Fruit fly (Drosophila melanogaster): ENCODE results near the gene CG32081.

Gene CG32081

dm6 chr3L:11049414-11049813 lies 22.0 kb downstream of the CG32081 start (continued):
- TF ChIP-seq Fer3 (tag; optimal IDR thresholded peaks at IDR 0.05) (peak; percentile 31), exex (tag; optimal IDR thresholded peaks at IDR 0.05) (peak; percentile 91), CG17912 (GFP tag; optimal IDR thresholded peaks at IDR 0.05) (peak; percentile 18), Atf6 (GFP tag; IDR thresholded peaks at IDR 0.05) (peak; percentile 43; the same call in 1 of the 2 replicates), CG12104 (GFP tag; optimal IDR thresholded peaks at IDR 0.05) (no peak), scrt (GFP tag; optimal IDR thresholded peaks at IDR 0.05) (peak; percentile 42), CG16779 (GFP tag; IDR thresholded peaks at IDR 0.05) (peak; percentile 59; the same call in 1 of the 2 replicates), Poxn (GFP tag; IDR thresholded peaks at IDR 0.05) (no peak), kah (GFP tag; optimal IDR thresholded peaks at IDR 0.05) (no peak), nau (GFP tag; optimal IDR thresholded peaks at IDR 0.05) (peak; percentile 45), CG17359 (tag; optimal IDR thresholded peaks at IDR 0.05) (peak; percentile 24), CrebB (tag; optimal IDR thresholded peaks at IDR 0.05) (peak; percentile 61), Nf-YC (tag; optimal IDR thresholded peaks at IDR 0.05) (peak; percentile 51), fd3F (GFP tag; optimal IDR thresholded peaks at IDR 0.05) (peak; percentile 18), run (tag; optimal IDR thresholded peaks at IDR 0.05) (no peak), CG14014 (GFP tag; IDR thresholded peaks at IDR 0.05) (peak; percentile 13; the same call in 1 of the 2 replicates), CG6654 (GFP tag; optimal IDR thresholded peaks at IDR 0.05) (no peak), HmgZ (tag; optimal IDR thresholded peaks at IDR 0.05) (peak; percentile 11), ATbp (GFP tag; optimal IDR thresholded peaks at IDR 0.05) (peak; percentile 38), Awh (GFP tag; IDR thresholded peaks at IDR 0.05) (peak; percentile 23; the same call in 1 of the 2 replicates), ap (GFP tag; IDR thresholded peaks at IDR 0.05) (no peak), Fer2 (tag; optimal IDR thresholded peaks at IDR 0.05) (peak; percentile 5), rib (GFP tag; IDR thresholded peaks at IDR 0.05) (peak; percentile 51; the same call in 1 of the 2 replicates), HHEX (GFP tag; optimal IDR thresholded peaks at IDR 0.05) (peak; percentile 70), CG10209 (GFP tag; optimal IDR thresholded peaks at IDR 0.05) (peak; percentile 29), CG10543 (GFP tag; optimal IDR thresholded peaks at IDR 0.05) (peak; percentile 78), Fer1 (GFP tag; optimal IDR thresholded peaks at IDR 0.05) (peak; percentile 86), eyg (GFP tag; optimal IDR thresholded peaks at IDR 0.05) (peak; percentile 4), Hey (tag; optimal IDR thresholded peaks at IDR 0.05) (peak; percentile 64), CG6683 (GFP tag; optimal IDR thresholded peaks at IDR 0.05) (peak; percentile 27), CG31365 (tag; optimal IDR thresholded peaks at IDR 0.05) (peak; percentile 51), Gug (GFP tag; IDR thresholded peaks at IDR 0.05) (no peak), CG7839 (tag; optimal IDR thresholded peaks at IDR 0.05) (peak; percentile 6), Hr39 (optimal IDR thresholded peaks at IDR 0.05) (no peak), odd (GFP tag; optimal IDR thresholded peaks at IDR 0.05) (peak; percentile 29), mirr (GFP tag; optimal IDR thresholded peaks at IDR 0.05) (peak; percentile 3), CG12659 (GFP tag; optimal IDR thresholded peaks at IDR 0.05) (peak; percentile 24), Dbx (GFP tag; IDR thresholded peaks at IDR 0.05) (0 out of 3 replicates have a peak, but pooled peaks have one; percentile 47), hth (optimal IDR thresholded peaks at IDR 0.05) (no peak), CG8290 (GFP tag; optimal IDR thresholded peaks at IDR 0.05) (no peak), CG8290 (tag; optimal IDR thresholded peaks at IDR 0.05) (peak in 1 of 2 experiments; percentile 76), CG6765 (GFP tag; optimal IDR thresholded peaks at IDR 0.05) (peak; percentile 72), oc (tag; optimal IDR thresholded peaks at IDR 0.05) (no peak), CG2678 (tag; optimal IDR thresholded peaks at IDR 0.05) (peak; percentile 59), Pdp1 (GFP tag; optimal IDR thresholded peaks at IDR 0.05) (peak in 1 of 2 experiments; percentile 58), CG7987 (GFP tag; optimal IDR thresholded peaks at IDR 0.05) (peak; percentile 75), CG3995 (GFP tag; optimal IDR thresholded peaks at IDR 0.05) (peak; percentile 4), CG13894 (tag; optimal IDR thresholded peaks at IDR 0.05) (peak; percentile 54), CG5180 (GFP tag; optimal IDR thresholded peaks at IDR 0.05) (peak; percentile 51), D19B (GFP tag; optimal IDR thresholded peaks at IDR 0.05) (no peak)

Data from whole organism, embryonic.